Fruit fly (Drosophila melanogaster) whole organism: ENCODE results near the gene CG9154.

ENCODE experiments used
- CG8478 ChIP-seq: fragments of >200 bp; optimal IDR thresholded peaks from 2 replicates; lab custom pipeline; 2018; ENCODE audit warnings: inconsistent platforms
- Dll ChIP-seq: fragments of >200 bp; optimal IDR thresholded peaks from 2 replicates; lab custom pipeline; 2017
- EcR ChIP-seq, 2 experiments: fragments of >200 bp; optimal IDR thresholded peaks; 2 replicates each; lab custom pipeline; 2017; ENCODE audit warnings: missing biosample characterization in 2 of 2, missing genetic modification characterization in 2 of 2, missing genetic modification reagents in 2 of 2
- pan ChIP-seq: fragments of >200 bp; optimal IDR thresholded peaks from 2 replicates; lab custom pipeline; 2017
- psq ChIP-seq: fragments of >200 bp; optimal IDR thresholded peaks from 2 replicates; lab custom pipeline; 2017
- usp ChIP-seq: fragments of >200 bp; optimal IDR thresholded peaks from 2 replicates; lab custom pipeline; 2017; ENCODE audit warnings: missing biosample characterization, missing genetic modification characterization, mixed read lengths

CG9154 gene

dm6 chr2L:6031838-6032237 lies 38.6 kb downstream of the CG9154 start:
- TF ChIP-seq pan (lab: Kevin White, UChicago): no peak
- TF ChIP-seq usp (GFP tag; lab: Kevin White, UChicago): no peak

DNA sequence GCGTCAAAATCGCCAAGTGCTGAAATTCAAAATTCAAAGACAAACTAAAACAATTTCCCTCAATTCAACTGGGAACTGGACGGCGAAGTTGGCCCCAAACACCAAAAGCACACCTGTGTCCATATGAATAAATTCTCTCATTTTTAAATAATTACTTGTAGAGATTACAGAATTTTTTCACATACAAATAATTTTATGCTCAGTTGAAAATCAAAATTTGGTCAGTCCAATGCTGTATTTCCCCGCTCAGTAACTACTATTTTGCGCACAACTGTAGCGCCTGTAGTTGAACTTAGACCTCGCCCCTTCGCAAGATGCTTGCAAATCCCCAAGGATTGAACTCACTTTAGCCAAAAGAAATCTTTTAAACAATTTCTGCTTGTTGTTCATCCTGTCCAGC lies 41.8 kb downstream of the CG9154 start:
- TF ChIP-seq CG8478 (lab: Kevin White, UChicago) (no peak), usp (GFP tag; lab: Kevin White, UChicago) (no peak), pan (lab: Kevin White, UChicago) (no peak), Dll (lab: Kevin White, UChicago) (no peak), EcR (GFP tag; optimal IDR thresholded peaks at IDR 0.05; lab: Kevin White, UChicago) (no peak), psq (lab: Kevin White, UChicago) (no peak)

DNA sequence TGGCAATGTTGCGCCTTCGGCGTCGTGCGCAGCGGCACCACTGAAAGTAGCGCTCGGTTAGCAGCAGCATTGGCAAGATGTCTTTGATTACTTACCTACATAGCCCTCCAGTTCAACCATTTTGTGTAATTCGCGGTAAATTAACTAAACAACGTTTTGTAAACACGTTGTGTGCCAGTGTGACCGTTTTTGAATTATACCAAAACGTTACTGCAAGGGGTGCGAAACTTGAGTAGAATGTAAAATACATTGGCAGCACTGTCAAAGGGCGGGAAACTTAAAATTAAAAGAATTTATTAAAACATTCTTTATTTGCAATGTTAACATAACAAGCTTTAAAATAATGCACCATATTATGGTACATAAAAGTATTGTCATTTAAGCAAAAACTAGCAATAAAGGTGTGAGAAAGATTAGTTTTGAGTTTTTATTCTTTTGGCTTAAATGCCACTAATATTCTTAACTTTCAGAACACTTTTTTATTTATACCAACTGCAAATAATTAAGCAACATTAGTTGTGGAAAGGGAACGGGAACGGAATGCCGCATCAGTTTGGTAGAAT lies 46.1 kb downstream of the CG9154 start, which contains the start of gene CG9107:
TSS of gene CG9107 (minus strand) at position 195 of the 563 bp plus-strand sequence.
- no peak for TF ChIP-seq usp (GFP tag; lab: Kevin White, UChicago)

dm6 chr2L:6022793-6023192 lies 47.7 kb downstream of the CG9154 start:
- TF ChIP-seq Dll (lab: Kevin White, UChicago) (no peak), usp (GFP tag; lab: Kevin White, UChicago) (no peak)

DNA sequence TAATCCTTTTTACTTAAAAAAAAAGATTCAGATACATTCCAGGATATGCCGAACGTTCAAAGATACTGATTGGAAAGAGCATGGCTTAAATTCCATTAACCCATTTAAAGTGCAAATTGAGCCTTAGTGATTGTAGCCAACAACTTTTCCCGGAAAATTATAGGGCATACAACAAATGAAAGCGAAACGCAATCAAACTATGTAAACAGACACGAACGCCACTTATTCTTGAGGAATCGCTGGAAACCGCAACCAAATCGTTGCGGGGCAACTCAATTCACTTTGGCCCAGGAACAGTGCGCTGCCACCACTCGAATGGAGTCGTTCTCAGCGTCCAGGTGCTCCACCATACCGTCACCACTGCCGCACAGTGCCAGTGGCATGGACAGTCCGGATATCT lies 50.0 kb downstream of the CG9154 start, which contains the start of gene CG13996:
TSS of gene CG13996 (plus strand) at position 301 of the 400 bp plus-strand sequence.
- TF ChIP-seq CG8478 (lab: Kevin White, UChicago): no peak
- TF ChIP-seq EcR (GFP tag; optimal IDR thresholded peaks at IDR 0.05; lab: Kevin White, UChicago): no peak
